Fruit fly (Drosophila melanogaster) whole organism, embryonic: ENCODE measurements around the gene Prosalpha3T.
A peak's percentile ranks its signal among the peaks of the same experiment; 100 is the strongest.

ENCODE experiments used
- Blimp-1 ChIP-seq: fragments of 200-800 bp; sonication (Bioruptor generic); optimal IDR thresholded peaks from 3 replicates; lab custom pipeline; 2018; ENCODE audit warnings: missing biosample characterization, missing genetic modification characterization, mild to moderate bottlenecking, moderate library complexity, missing genetic modification reagents
- CG12236 ChIP-seq: fragments of 200-800 bp; sonication (Bioruptor generic); optimal IDR thresholded peaks from 2 replicates; lab custom pipeline; 2016; ENCODE audit warnings: missing biosample characterization, missing genetic modification characterization
- CG13287 ChIP-seq: fragments of 200-800 bp; sonication (Bioruptor generic); IDR thresholded peaks from 2 replicates; pipeline ENCODE4 v1.3.6; 2022; ENCODE audit warnings: missing biosample characterization, missing genetic modification characterization; ENCODE audit not compliant: partially characterized antibody
- CG14860 ChIP-seq: fragments of 200-800 bp; sonication (Bioruptor generic); IDR thresholded peaks from 3 replicates; pipeline ENCODE4 v1.3.6; 2022; ENCODE audit warnings: missing biosample characterization, missing genetic modification characterization; ENCODE audit not compliant: partially characterized antibody
- CG16813 ChIP-seq: fragments of 200-800 bp; sonication (Bioruptor generic); IDR thresholded peaks from 3 replicates; pipeline ENCODE4 v1.3.6; 2022; ENCODE audit warnings: missing biosample characterization, missing genetic modification characterization; ENCODE audit not compliant: partially characterized antibody
- CG17612 ChIP-seq: fragments of 200-800 bp; sonication (Bioruptor generic); IDR thresholded peaks from 2 replicates; pipeline ENCODE4 v1.3.6; 2022; ENCODE audit warnings: missing biosample characterization, missing genetic modification characterization
- CG4617 ChIP-seq: fragments of 200-800 bp; sonication (Bioruptor generic); optimal IDR thresholded peaks from 3 replicates; lab custom pipeline; 2016; ENCODE audit warnings: missing biosample characterization, missing genetic modification characterization, borderline replicate concordance
- CG6654 ChIP-seq: fragments of 200-800 bp; sonication (Bioruptor generic); optimal IDR thresholded peaks from 2 replicates; lab custom pipeline; 2017; ENCODE audit warnings: missing biosample characterization, mild to moderate bottlenecking, missing genetic modification characterization
- Dfd ChIP-seq, 2 experiments: fragments of >200 bp; optimal IDR thresholded peaks; 2 replicates each; lab custom pipeline; 2017; ENCODE audit warnings: missing biosample characterization in 2 of 2, missing genetic modification characterization in 2 of 2
- E2f2 ChIP-seq: fragments of 200-800 bp; sonication (Bioruptor generic); IDR thresholded peaks from 2 replicates; pipeline ENCODE4 v1.3.6; 2022; ENCODE audit warnings: missing biosample characterization, missing genetic modification characterization
- Ets97D ChIP-seq: fragments of 200-800 bp; sonication (Bioruptor generic); optimal IDR thresholded peaks from 3 replicates; lab custom pipeline; 2016; ENCODE audit warnings: missing biosample characterization, missing genetic modification characterization
- Med ChIP-seq: fragments of 200-800 bp; sonication (Bioruptor generic); peaks from one replicate; lab custom pipeline; 2016; ENCODE audit warnings: missing biosample characterization, missing genetic modification characterization, mild to moderate bottlenecking, inconsistent platforms, moderate library complexity
- Myb ChIP-seq: fragments of 200-800 bp; sonication (Bioruptor generic); optimal IDR thresholded peaks from 2 replicates; lab custom pipeline; 2016; ENCODE audit warnings: missing biosample characterization, missing genetic modification characterization
- NfI ChIP-seq: fragments of 200-800 bp; sonication (Bioruptor generic); optimal IDR thresholded peaks from 3 replicates; lab custom pipeline; 2018; ENCODE audit warnings: missing biosample characterization, mild to moderate bottlenecking, missing genetic modification characterization, moderate library complexity
- Opbp ChIP-seq: fragments of 200-800 bp; sonication (Bioruptor generic); IDR thresholded peaks from 3 replicates; pipeline ENCODE4 v1.3.6; 2022; ENCODE audit warnings: missing biosample characterization, missing genetic modification characterization; ENCODE audit not compliant: partially characterized antibody
- Rfx ChIP-seq: fragments of 200-800 bp; sonication (Bioruptor generic); IDR thresholded peaks from 2 replicates; pipeline ENCODE4 v1.3.6; 2022; ENCODE audit warnings: missing biosample characterization, missing genetic modification characterization
- Xbp1 ChIP-seq: fragments of 200-800 bp; sonication (Bioruptor generic); optimal IDR thresholded peaks from 3 replicates; lab custom pipeline; 2016; ENCODE audit warnings: missing biosample characterization, mild to moderate bottlenecking, missing genetic modification characterization
- al ChIP-seq: fragments of 200-800 bp; sonication (Bioruptor generic); IDR thresholded peaks from 2 replicates; pipeline ENCODE4 v1.3.6; 2022; ENCODE audit warnings: missing biosample characterization, missing genetic modification characterization
- amos ChIP-seq: fragments of 200-800 bp; sonication (Bioruptor generic); IDR thresholded peaks from 2 replicates; pipeline ENCODE4 v1.3.6; 2022; ENCODE audit warnings: missing biosample characterization, missing genetic modification characterization; ENCODE audit not compliant: partially characterized antibody
- chm ChIP-seq: fragments of 200-800 bp; sonication (Bioruptor generic); IDR thresholded peaks from 2 replicates; pipeline ENCODE4 v1.3.6; 2022; ENCODE audit warnings: missing biosample characterization, missing genetic modification characterization
- ci ChIP-seq: fragments of 200-800 bp; sonication (Bioruptor generic); IDR thresholded peaks from 3 replicates; pipeline ENCODE4 v1.3.6; 2022; ENCODE audit warnings: missing biosample characterization, missing genetic modification characterization
- dysf ChIP-seq: fragments of 200-800 bp; sonication (Bioruptor generic); IDR thresholded peaks from 3 replicates; pipeline ENCODE4 v1.3.6; 2022; ENCODE audit warnings: missing biosample characterization, missing genetic modification characterization
- ken ChIP-seq: fragments of 200-800 bp; sonication (Bioruptor generic); IDR thresholded peaks from 3 replicates; pipeline ENCODE4 v1.3.6; 2022; ENCODE audit warnings: missing biosample characterization, missing genetic modification characterization
- klu ChIP-seq: fragments of 200-800 bp; sonication (Bioruptor generic); IDR thresholded peaks from 2 replicates; pipeline ENCODE4 v1.3.6; 2022; ENCODE audit warnings: missing biosample characterization, missing genetic modification characterization
- nmo ChIP-seq: fragments of 200-800 bp; sonication (Bioruptor generic); optimal IDR thresholded peaks from 2 replicates; lab custom pipeline; 2018; ENCODE audit warnings: missing biosample characterization, mild to moderate bottlenecking, missing genetic modification characterization, moderate library complexity
- pb ChIP-seq: fragments of 200-800 bp; sonication (Bioruptor generic); optimal IDR thresholded peaks from 3 replicates; lab custom pipeline; 2016; ENCODE audit warnings: missing biosample characterization, missing genetic modification characterization
- slbo ChIP-seq: fragments of 200-800 bp; sonication (Bioruptor generic); IDR thresholded peaks from 2 replicates; pipeline ENCODE4 v1.3.6; 2022; ENCODE audit warnings: missing biosample characterization, missing genetic modification characterization
- sr ChIP-seq: fragments of 200-800 bp; sonication (Bioruptor generic); IDR thresholded peaks from 3 replicates; pipeline ENCODE4 v1.3.6; 2022; ENCODE audit warnings: missing biosample characterization, missing genetic modification characterization
- ttk ChIP-seq: fragments of 200-800 bp; sonication (Bioruptor generic); IDR thresholded peaks from 2 replicates; pipeline ENCODE4 v2.1.2; 2022; ENCODE audit warnings: missing biosample characterization, missing genetic modification characterization
- zfh1 ChIP-seq: fragments of 200-800 bp; sonication (Bioruptor generic); IDR thresholded peaks from 3 replicates; pipeline ENCODE4 v1.3.6; 2022; ENCODE audit warnings: missing biosample characterization, missing genetic modification characterization

Gene Prosalpha3T

DNA sequence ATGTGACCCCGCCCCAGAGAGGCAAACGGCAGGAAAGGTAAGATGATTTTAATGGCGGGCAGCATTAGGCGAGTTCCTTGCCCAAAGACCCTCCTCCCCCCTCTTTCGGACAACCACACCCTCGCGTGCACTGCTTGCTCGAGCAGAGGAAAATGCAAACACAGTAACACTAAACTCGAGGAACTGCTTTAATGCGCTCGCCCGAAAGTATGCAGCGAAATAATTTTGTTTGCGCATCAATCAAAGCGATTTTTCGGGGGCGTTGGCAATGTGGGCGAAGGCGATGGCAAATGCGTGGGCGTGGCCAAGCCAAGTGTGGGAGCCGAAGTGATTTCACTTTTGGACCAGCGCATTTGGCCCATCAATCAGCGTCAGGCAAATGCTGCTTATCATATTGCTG lies 36.8 kb downstream of the Prosalpha3T start (continued):
- TF ChIP-seq NfI (GFP tag; lab: Kevin White, UChicago) (peak; percentile 31), Ets97D (GFP tag; lab: Kevin White, UChicago) (peak; percentile 65), Rfx (peak; percentile 35; the same call in 1 of the 2 replicates), CG16813 (GFP tag; lab: Robert Waterston, UW) (0 out of 3 replicates have a peak, but pooled peaks have one; percentile 33), sr (peak; percentile 89), E2f2 (GFP tag; lab: Robert Waterston, UW) (peak; percentile 15; the same call in 1 of the 2 replicates), CG14860 (GFP tag; lab: Robert Waterston, UW) (0 out of 3 replicates have a peak, but pooled peaks have one; percentile 35), dysf (GFP tag; lab: Robert Waterston, UW) (0 out of 3 replicates have a peak, but pooled peaks have one; percentile 23), Dfd (GFP tag; optimal IDR thresholded peaks at IDR 0.05; lab: Kevin White, UChicago) (peak in 1 of 2 experiments; percentile 53), chm (GFP tag; lab: Robert Waterston, UW) (peak; percentile 74), CG17612 (GFP tag; lab: Robert Waterston, UW) (0 out of 2 replicates have a peak, but pooled peaks have one; percentile 9), Opbp (GFP tag; lab: Robert Waterston, UW) (peak; percentile 69; the same call in 2 of the 3 replicates), nmo (GFP tag; lab: Kevin White, UChicago) (peak; percentile 37), Xbp1 (GFP tag; lab: Kevin White, UChicago) (peak; percentile 1), ci (GFP tag; lab: Robert Waterston, UW) (0 out of 3 replicates have a peak, but pooled peaks have one; percentile 57), CG4617 (no peak), CG6654 (GFP tag; lab: Kevin White, UChicago) (no peak), Med (GFP tag; lab: Kevin White, UChicago) (peak; percentile 82), ken (GFP tag; lab: Robert Waterston, UW) (peak; percentile 66; the same call in 1 of the 3 replicates), ttk (0 out of 2 replicates have a peak, but pooled peaks have one; percentile 26), slbo (GFP tag; lab: Robert Waterston, UW) (peak; percentile 20; the same call in 1 of the 2 replicates), klu (GFP tag; lab: Robert Waterston, UW) (0 out of 2 replicates have a peak, but pooled peaks have one; percentile 27), amos (GFP tag; lab: Robert Waterston, UW) (peak; percentile 29; the same call in 1 of the 2 replicates), al (GFP tag; lab: Robert Waterston, UW) (no peak), zfh1 (GFP tag; lab: Robert Waterston, UW) (0 out of 3 replicates have a peak, but pooled peaks have one; percentile 33), CG13287 (GFP tag; lab: Robert Waterston, UW) (peak; percentile 51; the same call in 1 of the 2 replicates), Myb (GFP tag; lab: Kevin White, UChicago) (peak; percentile 14), Blimp-1 (no peak), CG12236 (GFP tag; lab: Kevin White, UChicago) (no peak), pb (GFP tag; lab: Kevin White, UChicago) (peak; percentile 4)
